Worm (Caenorhabditis elegans): ENCODE data around the gene T01C4.8.

The T01C4.8 gene

ce11 chrV:7163477-7164114, 34.2 kb upstream of the T01C4.8 start, which contains the start of gene ugt-41:
Gene ugt-41 (minus strand): TSS chrV:7163595.
- TF ChIP-seq R02D3.7 (tag; optimal IDR thresholded peaks at IDR 0.05) (no peak), ceh-16 (tag; optimal IDR thresholded peaks at IDR 0.05) (no peak), ZK546.5 (tag; optimal IDR thresholded peaks at IDR 0.05) (no peak), nhr-237 (tag; optimal IDR thresholded peaks at IDR 0.05) (no peak), sma-3 (GFP tag; optimal IDR thresholded peaks at IDR 0.05) (peak; percentile 3), alr-1 (tag; optimal IDR thresholded peaks at IDR 0.05) (no peak), lin-39 (tag; optimal IDR thresholded peaks at IDR 0.05) (no peak), F13H6.1 (tag; optimal IDR thresholded peaks at IDR 0.05) (no peak), blmp-1 (tag; optimal IDR thresholded peaks at IDR 0.05; ENCODE audit: insufficient read depth) (no peak), skn-1 (tag; optimal IDR thresholded peaks at IDR 0.05) (no peak), elt-3 (tag; optimal IDR thresholded peaks at IDR 0.05) (no peak), nhr-77 (tag; optimal IDR thresholded peaks at IDR 0.05) (no peak), sma-9 (GFP tag; optimal IDR thresholded peaks at IDR 0.05) (peak; percentile 34), sma-9 (tag; optimal IDR thresholded peaks at IDR 0.05) (no peak)

DNA sequence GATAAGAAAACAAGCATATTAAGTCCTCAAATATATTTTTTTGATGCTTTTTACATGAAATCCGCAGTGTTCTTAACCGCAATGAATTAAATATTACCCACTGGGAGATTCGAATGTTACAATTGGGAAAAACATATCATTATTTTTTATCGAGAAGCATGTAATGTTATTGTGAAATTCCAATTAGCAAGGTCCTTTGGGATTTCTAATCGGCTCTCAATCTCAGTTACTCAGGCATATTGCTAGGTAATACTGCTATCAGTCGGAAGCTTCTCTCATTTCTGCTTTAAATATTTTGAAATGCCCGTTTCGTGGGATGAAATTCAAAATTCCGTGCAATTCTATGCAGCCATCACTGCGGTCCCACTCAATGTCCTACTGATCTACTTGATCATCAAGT, 30.0 kb upstream of the T01C4.8 start, which contains the start of gene str-204:
Gene str-204 (plus strand): TSS at position 301 of the 400 bp plus-strand sequence.
- TF ChIP-seq skn-1 (tag; optimal IDR thresholded peaks at IDR 0.05): no peak
- no peak for TF ChIP-seq elt-3 (tag; optimal IDR thresholded peaks at IDR 0.05)
- no peak for TF ChIP-seq alr-1 (tag; optimal IDR thresholded peaks at IDR 0.05)
- TF ChIP-seq unc-62 (GFP tag; optimal IDR thresholded peaks at IDR 0.05): no peak
- TF ChIP-seq nhr-237 (tag; optimal IDR thresholded peaks at IDR 0.05): no peak

- TF ChIP-seq nhr-6 (tag; optimal IDR thresholded peaks at IDR 0.05): no peak
- no peak for TF ChIP-seq nhr-237 (tag; optimal IDR thresholded peaks at IDR 0.05)
- peak; percentile 1 for TF ChIP-seq sma-3 (GFP tag; optimal IDR thresholded peaks at IDR 0.05)
- peak; percentile 51 for TF ChIP-seq sma-9 (GFP tag; optimal IDR thresholded peaks at IDR 0.05)
- no peak for TF ChIP-seq sma-9 (tag; optimal IDR thresholded peaks at IDR 0.05)
- no peak for TF ChIP-seq unc-55 (GFP tag; optimal IDR thresholded peaks at IDR 0.05)
- no peak for TF ChIP-seq mab-5 (tag; optimal IDR thresholded peaks at IDR 0.05)
- TF ChIP-seq mbf-1 (tag; optimal IDR thresholded peaks at IDR 0.05): no peak
- TF ChIP-seq sem-4 (tag; optimal IDR thresholded peaks at IDR 0.05): no peak
- TF ChIP-seq fos-1 (tag; optimal IDR thresholded peaks at IDR 0.05): peak; percentile 58
Measured at ce11 chrV:7157089-7157488, 27.7 kb upstream of the T01C4.8 start, which contains the start of gene ugt-39. Gene ugt-39 (plus strand): TSS chrV:7157142.

DNA sequence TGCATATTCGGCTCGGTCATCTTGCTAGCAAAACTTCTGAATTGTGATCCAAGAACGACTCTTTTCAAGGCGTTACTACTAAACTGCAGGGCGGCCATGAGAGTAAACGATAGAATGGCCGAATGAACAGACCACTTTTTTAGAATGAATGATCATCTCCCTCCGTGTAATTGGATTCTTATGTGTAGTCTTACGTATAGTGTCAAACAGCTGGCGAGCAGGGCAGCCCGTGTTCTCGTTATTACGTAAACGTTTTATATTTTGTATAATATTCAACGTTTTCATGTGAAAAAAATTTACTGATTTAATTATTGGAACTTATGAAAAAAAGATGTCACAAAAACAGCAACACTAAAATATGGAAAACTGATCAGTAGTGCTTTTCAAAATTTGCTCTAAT, 26.7 kb upstream of the T01C4.8 start, which contains the start of gene F10D2.10:
Gene F10D2.10 (minus strand): TSS at position 101 of the 400 bp plus-strand sequence.
- TF ChIP-seq unc-62 (GFP tag; optimal IDR thresholded peaks at IDR 0.05) (no peak), R02D3.7 (tag; optimal IDR thresholded peaks at IDR 0.05) (no peak), sma-9 (GFP tag; optimal IDR thresholded peaks at IDR 0.05) (no peak), sma-9 (tag; optimal IDR thresholded peaks at IDR 0.05) (no peak), nhr-6 (tag; optimal IDR thresholded peaks at IDR 0.05) (no peak), nhr-25 (tag; optimal IDR thresholded peaks at IDR 0.05) (no peak)

- TF ChIP-seq sma-9 (GFP tag; optimal IDR thresholded peaks at IDR 0.05) (no peak), sma-9 (tag; optimal IDR thresholded peaks at IDR 0.05) (no peak), peb-1 (tag; optimal IDR thresholded peaks at IDR 0.05) (no peak), nhr-23 (tag; optimal IDR thresholded peaks at IDR 0.05) (no peak), mab-5 (tag; optimal IDR thresholded peaks at IDR 0.05) (no peak), ZK546.5 (tag; optimal IDR thresholded peaks at IDR 0.05) (no peak), crh-2 (tag; optimal IDR thresholded peaks at IDR 0.05) (no peak), mbf-1 (tag; optimal IDR thresholded peaks at IDR 0.05) (no peak), sem-4 (tag; optimal IDR thresholded peaks at IDR 0.05) (no peak), elt-3 (tag; optimal IDR thresholded peaks at IDR 0.05) (no peak), gmeb-1 (tag; optimal IDR thresholded peaks at IDR 0.05) (no peak), lin-13 (GFP tag; optimal IDR thresholded peaks at IDR 0.05) (no peak), nhr-25 (tag; optimal IDR thresholded peaks at IDR 0.05) (no peak)
Measured at ce11 chrV:7153046-7153445, 23.7 kb upstream of the T01C4.8 start, which contains the start of gene fat-7. Gene fat-7 (minus strand): TSS chrV:7153146.

ce11 chrV:7150570-7150969, 21.2 kb upstream of the T01C4.8 start, which contains the start of gene F10D2.8:
Gene F10D2.8 (minus strand): TSS chrV:7150714.
- TF ChIP-seq gmeb-1 (tag; optimal IDR thresholded peaks at IDR 0.05) (peak; percentile 6), lin-11 (tag; optimal IDR thresholded peaks at IDR 0.05) (no peak), fos-1 (tag; optimal IDR thresholded peaks at IDR 0.05) (peak; percentile 77)
